Worm (Caenorhabditis elegans) whole organism, dauer: ENCODE measurements around the gene srp-2.

Experiments used
- unc-62 ChIP-seq: sonication (generic microtip); optimal IDR thresholded peaks from 2 replicates; lab custom pipeline; 2017; ENCODE audit warnings: missing biosample characterization, missing genetic modification reagents, missing genetic modification characterization

Gene srp-2

ce11 chrV:782432-782831 is 20.0 kb downstream of the srp-2 start, which contains the start of gene srab-16:
Gene srab-16 (plus strand): TSS chrV:782732.
- no peak for TF ChIP-seq unc-62 (GFP tag; lab: Kevin White, UChicago)

DNA sequence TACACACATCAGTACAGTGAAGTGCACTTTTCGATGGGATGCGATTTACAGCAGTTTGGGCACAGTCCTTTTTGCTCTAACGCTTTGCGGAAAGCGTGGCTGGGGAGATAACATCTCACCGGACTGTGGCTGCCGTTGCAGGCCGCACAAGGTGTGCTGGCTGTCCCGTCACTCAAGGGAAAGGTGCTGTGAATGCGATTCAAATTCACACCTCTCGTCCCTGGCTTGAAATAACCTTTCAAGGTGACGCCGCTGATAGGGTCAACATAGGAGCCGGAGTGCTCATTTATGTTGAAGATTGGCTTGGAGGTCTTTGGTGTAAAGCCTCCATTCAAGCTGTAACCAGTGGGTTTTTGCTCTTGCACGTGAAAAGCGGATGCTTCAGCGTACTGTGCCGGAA is 31.7 kb downstream of the srp-2 start:
- TF ChIP-seq unc-62 (GFP tag; lab: Kevin White, UChicago) = no peak

DNA sequence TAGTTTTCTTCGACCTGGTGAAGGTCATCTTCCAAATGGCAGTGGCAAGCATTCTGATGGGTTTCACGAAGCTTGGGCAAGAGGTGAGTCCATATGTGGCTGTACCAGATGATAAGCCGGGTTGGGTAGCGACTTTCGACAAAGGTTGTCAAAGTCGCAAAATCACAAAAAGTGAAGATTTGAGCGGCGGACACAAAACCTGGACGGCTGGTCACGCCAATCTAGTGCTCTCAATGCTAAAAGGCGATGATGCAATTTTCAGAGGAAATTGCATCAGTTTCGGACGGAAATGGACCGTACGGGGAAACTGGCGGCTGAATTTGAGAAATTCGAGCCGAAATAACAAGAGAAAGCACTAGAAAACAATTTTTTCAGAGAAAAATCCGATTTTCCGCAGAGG is 34.8 kb downstream of the srp-2 start:
- no peak for TF ChIP-seq unc-62 (GFP tag; lab: Kevin White, UChicago)

- TF ChIP-seq unc-62 (GFP tag; lab: Kevin White, UChicago) = no peak
Measured at ce11 chrV:800271-800670, 37.8 kb downstream of the srp-2 start.

ce11 chrV:801555-802060 is 39.2 kb downstream of the srp-2 start:
- no peak for TF ChIP-seq unc-62 (GFP tag; lab: Kevin White, UChicago)

- no peak for TF ChIP-seq unc-62 (GFP tag; lab: Kevin White, UChicago)
Measured at ce11 chrV:802726-803125, 40.3 kb downstream of the srp-2 start.

DNA sequence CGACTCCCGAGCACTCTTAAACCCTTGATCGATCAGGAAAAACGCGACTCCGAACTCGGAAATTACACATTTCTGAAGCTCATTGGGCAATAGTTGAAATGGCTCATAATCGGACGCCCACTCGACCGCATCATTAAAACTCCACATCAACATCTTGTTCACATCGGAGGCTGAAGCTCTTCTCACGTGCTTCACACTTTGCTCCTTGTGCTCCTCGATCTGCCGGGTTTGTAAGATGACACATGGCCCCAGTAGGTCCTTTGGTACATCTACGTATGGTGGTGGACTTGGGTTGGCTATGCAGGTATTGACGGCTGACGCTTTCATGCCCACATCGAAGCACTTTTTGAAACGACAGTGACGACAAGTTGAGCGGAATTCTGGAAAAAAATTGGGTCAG is 41.0 kb downstream of the srp-2 start:
- TF ChIP-seq unc-62 (GFP tag; lab: Kevin White, UChicago) = no peak

ce11 chrV:804485-804884 is 42.0 kb downstream of the srp-2 start, which contains the start of gene nhr-270:
Gene nhr-270 (minus strand): TSS chrV:804741.
- TF ChIP-seq unc-62 (GFP tag; lab: Kevin White, UChicago) = no peak

ce11 chrV:808260-808659 is 45.8 kb downstream of the srp-2 start:
- no peak for TF ChIP-seq unc-62 (GFP tag; lab: Kevin White, UChicago)

ce11 chrV:810281-810862 is 47.9 kb downstream of the srp-2 start, which contains the start of gene R13D11.4:
Gene R13D11.4 (plus strand): TSS chrV:810812.
- TF ChIP-seq unc-62 (GFP tag; lab: Kevin White, UChicago) = no peak

DNA sequence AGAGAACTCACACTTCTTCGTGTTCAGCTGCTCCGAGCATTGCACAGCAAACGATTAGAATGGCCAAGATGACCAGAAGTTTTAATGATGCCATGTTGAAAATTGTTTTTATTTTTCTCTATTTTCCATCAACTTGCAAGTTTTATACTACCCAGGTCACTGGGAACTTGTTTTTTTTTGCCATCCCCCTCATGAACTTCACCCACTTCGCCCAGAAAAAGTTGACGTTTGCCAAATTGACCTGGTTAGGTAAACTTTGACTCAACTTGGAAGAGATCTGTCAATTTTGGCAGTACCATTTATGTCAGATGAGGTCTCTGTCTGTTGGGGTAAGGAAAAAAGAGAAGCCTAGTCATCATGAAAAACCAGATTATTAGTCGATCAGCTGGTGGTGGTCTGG is 50.7 kb downstream of the srp-2 start, which contains the start of gene R13D11.10:
Gene R13D11.10 (minus strand): TSS at position 101 of the 400 bp plus-strand sequence.
- TF ChIP-seq unc-62 (GFP tag; lab: Kevin White, UChicago) = no peak
